Fruit fly (Drosophila melanogaster) whole organism, embryonic: Measurements from ENCODE around the gene Cpr62Bc.
A peak's percentile ranks its signal among the peaks of the same experiment; 100 is the strongest.

Experiments
- ATbp ChIP-seq: fragments of 200-800 bp; sonication (Bioruptor generic); optimal IDR thresholded peaks from 2 replicates; lab custom pipeline; 2017; ENCODE audit warnings: missing biosample characterization, mild to moderate bottlenecking, missing genetic modification characterization, missing genetic modification reagents
- Abd-B ChIP-seq: fragments of 200-800 bp; sonication (Bioruptor generic); optimal IDR thresholded peaks from 2 replicates; lab custom pipeline; 2018; ENCODE audit warnings: missing biosample characterization, mild to moderate bottlenecking, missing genetic modification characterization, moderate library complexity
- BEAF-32 ChIP-seq: fragments of 200-800 bp; sonication (Bioruptor generic); optimal IDR thresholded peaks from 3 replicates; lab custom pipeline; 2017; ENCODE audit warnings: missing biosample characterization, missing genetic modification characterization, mild to moderate bottlenecking, moderate library complexity, missing genetic modification reagents
- CG10209 ChIP-seq: fragments of 200-800 bp; sonication (Bioruptor generic); optimal IDR thresholded peaks from 3 replicates; lab custom pipeline; 2017; ENCODE audit warnings: missing biosample characterization, mild to moderate bottlenecking, missing genetic modification characterization, missing genetic modification reagents
- CG10267 ChIP-seq: fragments of 200-800 bp; sonication (Bioruptor generic); optimal IDR thresholded peaks from 2 replicates; lab custom pipeline; 2018; ENCODE audit warnings: missing biosample characterization, mild to moderate bottlenecking, missing genetic modification characterization, moderate library complexity
- CG10543 ChIP-seq: fragments of 200-800 bp; sonication (Bioruptor generic); optimal IDR thresholded peaks from 3 replicates; lab custom pipeline; 2017; ENCODE audit warnings: missing biosample characterization, mild to moderate bottlenecking, missing genetic modification characterization, moderate library complexity
- CG10565 ChIP-seq: fragments of 200-800 bp; sonication (Bioruptor generic); optimal IDR thresholded peaks from 3 replicates; lab custom pipeline; 2016; ENCODE audit warnings: missing biosample characterization, mild to moderate bottlenecking, missing genetic modification characterization
- CG12236 ChIP-seq: fragments of 200-800 bp; sonication (Bioruptor generic); optimal IDR thresholded peaks from 2 replicates; lab custom pipeline; 2016; ENCODE audit warnings: missing biosample characterization, missing genetic modification characterization
- CG13775 ChIP-seq: fragments of 200-800 bp; sonication (Bioruptor generic); optimal IDR thresholded peaks from 3 replicates; lab custom pipeline; 2017; ENCODE audit warnings: missing biosample characterization, mild to moderate bottlenecking, missing genetic modification characterization
- CG14860 ChIP-seq: fragments of 200-800 bp; sonication (Bioruptor generic); IDR thresholded peaks from 3 replicates; pipeline ENCODE4 v1.3.6; 2022; ENCODE audit warnings: missing biosample characterization, missing genetic modification characterization; ENCODE audit not compliant: partially characterized antibody
- CG17829 ChIP-seq: fragments of 200-800 bp; optimal IDR thresholded peaks from 2 replicates; lab custom pipeline; 2019; ENCODE audit warnings: missing biosample characterization, mild to moderate bottlenecking, missing genetic modification characterization, moderate library complexity
- CG18599 ChIP-seq: fragments of 200-800 bp; sonication (Bioruptor generic); optimal IDR thresholded peaks from 3 replicates; lab custom pipeline; 2017; ENCODE audit warnings: missing biosample characterization, missing genetic modification characterization, mild to moderate bottlenecking, moderate library complexity, missing genetic modification reagents
- CG30020 ChIP-seq: fragments of 200-800 bp; optimal IDR thresholded peaks from 2 replicates; lab custom pipeline; 2019; ENCODE audit warnings: missing biosample characterization, mild to moderate bottlenecking, missing genetic modification characterization, moderate library complexity
- CG32532 ChIP-seq: fragments of 200-800 bp; sonication (Bioruptor generic); IDR thresholded peaks from 2 replicates; pipeline ENCODE4 v1.3.6; 2022; ENCODE audit warnings: missing biosample characterization, missing genetic modification characterization
- CG32772 ChIP-seq: fragments of 200-800 bp; sonication (Bioruptor generic); IDR thresholded peaks from 2 replicates; pipeline ENCODE4 v1.3.6; 2022; ENCODE audit warnings: missing biosample characterization, missing genetic modification characterization
- CG34376 ChIP-seq: fragments of 200-800 bp; sonication (Bioruptor generic); optimal IDR thresholded peaks from 2 replicates; lab custom pipeline; 2018; ENCODE audit warnings: missing biosample characterization, mild to moderate bottlenecking, missing genetic modification characterization
- CG4282 ChIP-seq: fragments of 200-800 bp; sonication (Bioruptor generic); optimal IDR thresholded peaks from 2 replicates; lab custom pipeline; 2016; ENCODE audit warnings: missing biosample characterization, missing genetic modification characterization
- CG4730 ChIP-seq: fragments of 200-800 bp; sonication (Bioruptor generic); IDR thresholded peaks from 2 replicates; pipeline ENCODE4 v1.3.6; 2022; ENCODE audit warnings: missing biosample characterization, missing genetic modification characterization
- CTCF ChIP-seq: fragments of 200-800 bp; sonication (Bioruptor generic); optimal IDR thresholded peaks from 2 replicates; lab custom pipeline; 2017; ENCODE audit warnings: missing biosample characterization, mild to moderate bottlenecking, missing genetic modification characterization, moderate library complexity
- Dip3 ChIP-seq: fragments of 200-800 bp; sonication (Bioruptor generic); optimal IDR thresholded peaks from 3 replicates; lab custom pipeline; 2016; ENCODE audit warnings: missing biosample characterization, missing genetic modification characterization
- Fer3 ChIP-seq: fragments of 200-800 bp; sonication (Bioruptor generic); optimal IDR thresholded peaks from 2 replicates; lab custom pipeline; 2018; ENCODE audit warnings: missing biosample characterization, mild to moderate bottlenecking, missing genetic modification characterization, moderate library complexity
- HLH54F ChIP-seq: fragments of 200-800 bp; sonication (Bioruptor generic); optimal IDR thresholded peaks from 3 replicates; lab custom pipeline; 2016; ENCODE audit warnings: missing biosample characterization, missing genetic modification characterization
- MESR4 ChIP-seq: fragments of 200-800 bp; sonication (Bioruptor generic); optimal IDR thresholded peaks from 2 replicates; lab custom pipeline; 2018; ENCODE audit warnings: missing biosample characterization, mild to moderate bottlenecking, missing genetic modification characterization, moderate library complexity
- NFAT ChIP-seq: fragments of 200-800 bp; sonication (Bioruptor generic); IDR thresholded peaks from 2 replicates; pipeline ENCODE4 v1.3.6; 2022; ENCODE audit warnings: missing biosample characterization, missing genetic modification characterization
- Neu2 ChIP-seq: fragments of 200-800 bp; sonication (Bioruptor generic); optimal IDR thresholded peaks from 3 replicates; lab custom pipeline; 2016; ENCODE audit warnings: missing biosample characterization, missing genetic modification characterization, borderline replicate concordance
- Opbp ChIP-seq: fragments of 200-800 bp; sonication (Bioruptor generic); IDR thresholded peaks from 3 replicates; pipeline ENCODE4 v1.3.6; 2022; ENCODE audit warnings: missing biosample characterization, missing genetic modification characterization; ENCODE audit not compliant: partially characterized antibody
- Sry-β ChIP-seq: fragments of 200-800 bp; sonication (Bioruptor generic); optimal IDR thresholded peaks from 2 replicates; lab custom pipeline; 2018; ENCODE audit warnings: missing biosample characterization, mild to moderate bottlenecking, missing genetic modification characterization, moderate library complexity
- Sry-δ ChIP-seq: fragments of 200-800 bp; sonication (Bioruptor generic); optimal IDR thresholded peaks from 2 replicates; lab custom pipeline; 2016; ENCODE audit warnings: missing biosample characterization, missing genetic modification characterization
- bsh ChIP-seq, 2 experiments: fragments of 200-800 bp; sonication (Bioruptor generic); optimal IDR thresholded peaks; 2 replicates each; lab custom pipeline; 2017 to 2018; ENCODE audit warnings: mild to moderate bottlenecking in 2 of 2, missing biosample characterization in 2 of 2, missing genetic modification characterization in 2 of 2, moderate library complexity in 1 of 2
- cas ChIP-seq: fragments of 200-800 bp; sonication (Bioruptor generic); IDR thresholded peaks from 2 replicates; pipeline ENCODE4 v1.3.6; 2022; ENCODE audit warnings: missing biosample characterization, missing genetic modification characterization
- chif ChIP-seq, 2 experiments: fragments of 200-800 bp; sonication (Bioruptor generic); optimal IDR thresholded peaks; 3 replicates each; lab custom pipeline; 2016; ENCODE audit warnings: missing biosample characterization in 2 of 2, missing genetic modification characterization in 2 of 2
- chinmo ChIP-seq: fragments of 200-800 bp; sonication (Bioruptor generic); IDR thresholded peaks from 4 replicates; pipeline ENCODE4 v1.3.6; 2022; ENCODE audit warnings: missing biosample characterization, missing genetic modification characterization; ENCODE audit not compliant: partially characterized antibody
- corto ChIP-seq: fragments of 200-800 bp; sonication (Bioruptor generic); optimal IDR thresholded peaks from 2 replicates; lab custom pipeline; 2016; ENCODE audit warnings: missing biosample characterization, mild to moderate bottlenecking, missing genetic modification characterization, moderate library complexity
- exex ChIP-seq: fragments of 200-800 bp; sonication (Bioruptor generic); optimal IDR thresholded peaks from 4 replicates; lab custom pipeline; 2018; ENCODE audit warnings: missing biosample characterization, mild to moderate bottlenecking, missing genetic modification characterization, moderate library complexity
- eyg ChIP-seq: fragments of 200-800 bp; sonication (Bioruptor generic); optimal IDR thresholded peaks from 3 replicates; lab custom pipeline; 2016; ENCODE audit warnings: missing biosample characterization, missing genetic modification characterization
- gfzf ChIP-seq: fragments of 200-800 bp; sonication (Bioruptor generic); optimal IDR thresholded peaks from 2 replicates; lab custom pipeline; 2016; ENCODE audit warnings: missing biosample characterization, mild to moderate bottlenecking, missing genetic modification characterization, moderate library complexity
- grau ChIP-seq: fragments of 200-800 bp; optimal IDR thresholded peaks from 3 replicates; lab custom pipeline; 2019; ENCODE audit warnings: missing biosample characterization, mild to moderate bottlenecking, missing genetic modification characterization, moderate library complexity
- hth ChIP-seq: fragments of >200 bp; optimal IDR thresholded peaks from 2 replicates; lab custom pipeline; 2017; ENCODE audit warnings: inconsistent platforms
- ind ChIP-seq: fragments of 200-800 bp; sonication (Bioruptor generic); optimal IDR thresholded peaks from 3 replicates; lab custom pipeline; 2016; ENCODE audit warnings: missing biosample characterization, missing genetic modification characterization
- insv ChIP-seq, 2 experiments: fragments of 200-800 bp; sonication (Bioruptor generic); optimal IDR thresholded peaks; 3 replicates each; lab custom pipeline; 2016 to 2018; ENCODE audit warnings: missing biosample characterization in 2 of 2, missing genetic modification characterization in 2 of 2
- knrl ChIP-seq: fragments of 200-800 bp; sonication (Bioruptor generic); IDR thresholded peaks from 3 replicates; pipeline ENCODE4 v1.3.6; 2022; ENCODE audit warnings: missing biosample characterization, missing genetic modification characterization; ENCODE audit not compliant: partially characterized antibody
- nau ChIP-seq: fragments of 200-800 bp; sonication (Bioruptor generic); optimal IDR thresholded peaks from 3 replicates; lab custom pipeline; 2017; ENCODE audit warnings: missing biosample characterization, mild to moderate bottlenecking, missing genetic modification characterization, missing genetic modification reagents
- p53 ChIP-seq: fragments of 200-800 bp; sonication (Bioruptor generic); optimal IDR thresholded peaks from 2 replicates; lab custom pipeline; 2016; ENCODE audit warnings: missing biosample characterization, missing genetic modification characterization
- repo ChIP-seq: fragments of 200-800 bp; sonication (Bioruptor generic); optimal IDR thresholded peaks from 2 replicates; lab custom pipeline; 2016; ENCODE audit warnings: missing biosample characterization, missing genetic modification characterization
- row ChIP-seq: fragments of 200-800 bp; sonication (Bioruptor generic); IDR thresholded peaks from 3 replicates; pipeline ENCODE4 v1.3.6; 2022; ENCODE audit warnings: missing biosample characterization, missing genetic modification characterization
- sens ChIP-seq: fragments of 200-800 bp; sonication (Bioruptor generic); peaks from one replicate; lab custom pipeline; 2016; ENCODE audit warnings: missing biosample characterization, missing genetic modification characterization
- seq ChIP-seq: fragments of 200-800 bp; sonication (Bioruptor generic); IDR thresholded peaks from 2 replicates; pipeline ENCODE4 v1.3.6; 2022; ENCODE audit warnings: missing biosample characterization, missing genetic modification characterization
- tin ChIP-seq: fragments of 200-800 bp; sonication (Bioruptor generic); optimal IDR thresholded peaks from 3 replicates; lab custom pipeline; 2016; ENCODE audit warnings: missing biosample characterization, missing genetic modification characterization
- yki ChIP-seq: fragments of >200 bp; optimal IDR thresholded peaks from 3 replicates; lab custom pipeline; 2018

Gene Cpr62Bc

DNA sequence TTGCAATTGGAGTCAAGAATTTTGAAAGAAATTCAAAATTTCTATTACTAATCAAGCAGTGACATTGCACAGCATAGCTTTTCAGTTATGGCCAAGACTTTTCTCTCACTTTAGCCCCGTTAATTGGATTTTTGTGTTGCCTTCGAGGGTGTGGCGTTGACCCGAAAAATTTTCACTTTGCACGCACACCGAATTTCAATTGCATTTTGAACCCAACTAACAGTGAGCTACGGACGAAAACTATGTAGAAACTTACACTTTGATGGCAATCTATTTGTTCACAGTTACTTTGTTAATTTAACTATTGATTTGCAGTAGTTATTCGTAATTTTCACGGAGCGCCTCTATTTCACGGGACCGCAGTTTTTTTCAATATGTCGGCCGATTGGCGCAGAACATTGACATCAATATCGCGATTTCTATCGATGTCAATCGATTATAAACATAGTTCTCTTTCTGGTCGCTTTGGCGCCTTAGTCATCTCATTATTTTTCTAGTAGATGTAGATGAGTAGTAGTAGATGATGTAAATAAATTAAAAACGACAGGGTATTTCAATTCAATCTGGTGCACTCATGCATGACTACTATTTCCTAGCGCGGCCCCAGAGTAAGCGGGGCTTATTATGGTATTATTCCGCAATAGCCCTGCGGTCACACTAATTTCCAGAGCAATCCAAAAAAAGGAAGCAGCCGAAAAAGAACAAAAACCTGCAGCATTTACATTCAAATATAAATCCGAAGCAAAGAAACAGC is 46.8 kb downstream of the Cpr62Bc start, which contains the start of the genes alpha-Spec, dlt and Cdc37 (continued):
- TF ChIP-seq exex (tag; lab: Kevin White, UChicago) (peak; percentile 33), CG10543 (GFP tag; lab: Kevin White, UChicago) (no peak), ATbp (GFP tag; lab: Kevin White, UChicago) (no peak), CG10267 (peak; percentile 79), Opbp (GFP tag; lab: Robert Waterston, UW) (peak; percentile 74), Dip3 (GFP tag; lab: Kevin White, UChicago) (peak; percentile 16), nau (GFP tag; lab: Kevin White, UChicago) (no peak), yki (lab: Kevin White, UChicago) (no peak), CG32532 (peak; percentile 9; the same call in 1 of the 2 replicates), bsh (GFP tag; optimal IDR thresholded peaks at IDR 0.05; lab: Kevin White, UChicago) (peak; percentile 15 to 58), chif (GFP tag; optimal IDR thresholded peaks at IDR 0.05; lab: Kevin White, UChicago) (peak in 1 of 2 experiments; percentile 32), CG12236 (GFP tag; lab: Kevin White, UChicago) (no peak), CG4282 (GFP tag; lab: Kevin White, UChicago) (no peak), chinmo (peak; percentile 88), CG14860 (GFP tag; lab: Robert Waterston, UW) (peak; percentile 79), CG17829 (tag; lab: Kevin White, UChicago) (peak; percentile 70), hth (lab: Kevin White, UChicago) (no peak), Sry-β (GFP tag; lab: Kevin White, UChicago) (no peak), BEAF-32 (GFP tag; lab: Kevin White, UChicago) (peak; percentile 86), NFAT (GFP tag; lab: Robert Waterston, UW) (0 out of 2 replicates have a peak, but pooled peaks have one; percentile 16), CG4730 (no peak), CG10209 (GFP tag; lab: Kevin White, UChicago) (peak; percentile 2), CG32772 (peak; percentile 12; the same call in 1 of the 2 replicates), cas (GFP tag; lab: Robert Waterston, UW) (no peak), sens (GFP tag; lab: Kevin White, UChicago) (peak; percentile 84), eyg (GFP tag; lab: Kevin White, UChicago) (peak; percentile 34), insv (GFP tag; optimal IDR thresholded peaks at IDR 0.05; lab: Kevin White, UChicago) (peak in 1 of 2 experiments; percentile 4), Sry-δ (GFP tag; lab: Kevin White, UChicago) (peak; percentile 80), Neu2 (GFP tag; lab: Kevin White, UChicago) (no peak), seq (GFP tag; lab: Robert Waterston, UW) (peak; percentile 51; the same call in 1 of the 2 replicates), gfzf (GFP tag; lab: Kevin White, UChicago) (peak; percentile 92), CG13775 (GFP tag; lab: Kevin White, UChicago) (peak; percentile 39), row (GFP tag; lab: Robert Waterston, UW) (peak; percentile 31; the same call in 1 of the 3 replicates), CTCF (peak; percentile 95), grau (tag; lab: Kevin White, UChicago) (peak; percentile 48), tin (GFP tag; lab: Kevin White, UChicago) (no peak), HLH54F (no peak), corto (GFP tag; lab: Kevin White, UChicago) (no peak), CG34376 (GFP tag; lab: Kevin White, UChicago) (peak; percentile 31), p53 (GFP tag; lab: Kevin White, UChicago) (peak; percentile 47), knrl (peak; percentile 78), Abd-B (no peak), CG30020 (peak; percentile 31), ind (GFP tag; lab: Kevin White, UChicago) (no peak), MESR4 (GFP tag; lab: Kevin White, UChicago) (peak; percentile 63), repo (GFP tag; lab: Kevin White, UChicago) (no peak), Fer3 (peak; percentile 24), CG10565 (GFP tag; lab: Kevin White, UChicago) (no peak), CG18599 (no peak)
